Worm (Caenorhabditis elegans) whole organism, L4 larva: ENCODE results near the gene dhs-12.

ENCODE experiments used
- Y5F2A.4 ChIP-seq: fragments of 200-800 bp; sonication (Bioruptor generic); optimal IDR thresholded peaks from 2 replicates; lab custom pipeline; 2018; ENCODE audit warnings: mild to moderate bottlenecking, missing genetic modification characterization, missing compliant biosample characterization
- ceh-82 ChIP-seq: sonication (generic microtip); optimal IDR thresholded peaks from 2 replicates; lab custom pipeline; 2017; ENCODE audit warnings: missing biosample characterization, missing genetic modification characterization
- jun-1 ChIP-seq: fragments of 150-350 bp; optimal IDR thresholded peaks from 2 replicates; lab custom pipeline; 2014; ENCODE audit warnings: missing biosample characterization, missing genetic modification reagents, missing genetic modification characterization
- mep-1 ChIP-seq: fragments of 150-350 bp; sonication (generic microtip); optimal IDR thresholded peaks from 3 replicates; lab custom pipeline; 2014; ENCODE audit warnings: missing biosample characterization, missing genetic modification characterization
- nhr-11 ChIP-seq: fragments of 150-350 bp; optimal IDR thresholded peaks from 2 replicates; lab custom pipeline; 2014; ENCODE audit warnings: missing biosample characterization, missing genetic modification characterization
- nhr-25 ChIP-seq: sonication (generic microtip); optimal IDR thresholded peaks from 2 replicates; lab custom pipeline; 2017; ENCODE audit warnings: missing genetic modification characterization, mild to moderate bottlenecking, missing compliant biosample characterization, antibody characterized with exemption, moderate library complexity, borderline replicate concordance; ENCODE audit not compliant: insufficient read depth
- snpc-4 ChIP-seq: fragments of 150-350 bp; optimal IDR thresholded peaks from 2 replicates; lab custom pipeline; 2014; ENCODE audit warnings: missing biosample characterization, missing genetic modification characterization
- unc-39 ChIP-seq: sonication (generic microtip); optimal IDR thresholded peaks from 2 replicates; lab custom pipeline; 2017; ENCODE audit warnings: missing biosample characterization, missing genetic modification characterization
- unc-62 ChIP-seq, 3 experiments: fragments of 150-350 bp in 1 of 3; sonication (generic microtip); optimal IDR thresholded peaks in 2 of 3; peaks in 1 of 3; 1 replicate in 1 of 3; 2 replicates in 2 of 3; lab custom pipeline; 2014 to 2017; ENCODE audit warnings: missing biosample characterization in 3 of 3, missing genetic modification characterization in 3 of 3, missing genetic modification reagents in 3 of 3, missing genotype in 1 of 3

DNA sequence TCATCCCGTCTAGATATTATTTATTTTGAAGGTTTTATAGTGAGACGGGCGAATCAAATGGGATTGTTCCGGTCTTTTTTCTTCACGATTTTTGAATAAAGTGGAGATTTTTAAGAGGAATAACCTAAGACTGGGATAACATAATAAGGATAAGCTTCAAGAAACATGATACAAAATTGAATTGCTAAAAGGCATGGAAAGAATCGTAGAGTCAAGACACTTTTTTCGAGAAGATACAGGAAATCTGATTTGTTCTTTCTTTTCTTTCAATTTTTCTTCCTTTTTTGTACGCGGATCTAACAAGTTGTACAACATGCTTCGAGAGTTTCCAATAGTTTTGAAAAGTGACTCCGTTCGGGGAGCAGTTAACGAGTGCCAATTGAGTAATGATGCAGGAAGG lies 49.2 kb downstream of the dhs-12 start:
- TF ChIP-seq mep-1 (tag; lab: Kevin White, UChicago) (no peak), Y5F2A.4 (GFP tag; lab: Kevin White, UChicago) (no peak), unc-62 (GFP tag; optimal IDR thresholded peaks at IDR 0.05 in 1 of 2; lab: Kevin White, UChicago) (peak in 1 of 2 experiments; percentile 88), unc-62 (tag; optimal IDR thresholded peaks at IDR 0.05; lab: Kevin White, UChicago) (no peak), unc-39 (tag; lab: Kevin White, UChicago) (no peak), jun-1 (no peak), snpc-4 (no peak), ceh-82 (tag; lab: Kevin White, UChicago) (no peak), nhr-11 (tag; lab: Kevin White, UChicago) (no peak), nhr-25 (tag; lab: Kevin White, UChicago) (no peak)
